Fruit fly (Drosophila melanogaster): ENCODE measurements around the gene rpk.
A peak's percentile ranks its signal among the peaks of the same experiment; 100 is the strongest.

Gene rpk

DNA sequence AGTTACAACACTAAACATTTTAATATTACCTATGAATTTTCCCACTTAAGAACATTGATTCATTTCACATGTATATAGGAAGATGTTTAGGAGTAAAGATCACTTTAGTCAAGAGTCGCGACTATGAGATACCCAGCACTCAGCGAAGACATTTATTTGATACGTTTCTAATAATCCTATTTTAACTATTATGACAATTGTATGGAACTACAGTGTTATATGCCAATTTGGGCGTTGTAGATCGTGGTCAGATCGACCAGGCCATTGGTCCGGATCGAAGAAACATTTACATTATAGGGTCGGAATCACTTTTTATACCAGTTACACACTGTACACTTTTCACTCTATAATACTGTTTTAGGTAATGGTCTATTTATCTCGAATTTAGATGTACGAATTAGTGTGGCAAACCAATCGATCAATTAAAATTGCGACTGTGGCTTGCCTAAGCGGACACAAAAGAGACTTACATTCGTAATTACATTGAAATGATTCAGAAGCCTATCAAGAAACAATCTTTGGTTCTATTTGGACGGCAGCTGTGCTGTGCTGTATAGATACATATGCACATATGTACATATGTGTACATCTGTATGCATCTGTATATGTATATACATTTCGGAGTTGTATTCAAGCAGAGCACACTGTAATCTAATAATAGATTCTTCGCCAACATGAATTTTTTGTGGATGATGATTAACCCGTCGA lies 5.1 kb upstream of the rpk start (continued):
- TF ChIP-seq Optix (GFP tag; IDR thresholded peaks at IDR 0.05) (no peak), cwo (GFP tag; optimal IDR thresholded peaks at IDR 0.05) (no peak), CG6791 (GFP tag; IDR thresholded peaks at IDR 0.05; ENCODE audit: partially characterized antibody) (0 out of 3 replicates have a peak, but pooled peaks have one; percentile 7)

dm6 chr3R:4641254-4641573 lies 4.6 kb upstream of the rpk start:
- TF ChIP-seq Dll (GFP tag; IDR thresholded peaks at IDR 0.05; ENCODE audit: partially characterized antibody) (0 out of 4 replicates have a peak, but pooled peaks have one; percentile 11), cg (GFP tag; optimal IDR thresholded peaks at IDR 0.05) (peak; percentile 50), crol (GFP tag; IDR thresholded peaks at IDR 0.05) (0 out of 2 replicates have a peak, but pooled peaks have one; percentile 6), CG18764 (GFP tag; optimal IDR thresholded peaks at IDR 0.05) (no peak), bigmax (GFP tag; optimal IDR thresholded peaks at IDR 0.05) (no peak), Pdp1 (GFP tag; optimal IDR thresholded peaks at IDR 0.05) (peak in 1 of 2 experiments; percentile 86), MESR4 (GFP tag; optimal IDR thresholded peaks at IDR 0.05) (peak; percentile 94), HLH4C (GFP tag; IDR thresholded peaks at IDR 0.05; ENCODE audit: partially characterized antibody) (0 out of 3 replicates have a peak, but pooled peaks have one; percentile 8), CG4617 (GFP tag; optimal IDR thresholded peaks at IDR 0.05; ENCODE audit: borderline replicate concordance) (peak; percentile 10)

dm6 chr3R:4641616-4642102 lies 4.1 kb upstream of the rpk start, which contains the start of the genes CG9775, MED31 and slx1:
TSS of gene CG9775 (minus strand) at chr3R:4641838.
TSS of gene MED31 (plus strand) at chr3R:4641963.
TSS of gene slx1 (plus strand) at chr3R:4641963.
- peak; percentile 85 for TF ChIP-seq Abd-B (GFP tag; optimal IDR thresholded peaks at IDR 0.05)
- TF ChIP-seq jigr1 (GFP tag; IDR thresholded peaks at IDR 0.05): peak; percentile 66; the same call in 1 of the 3 replicates
- no peak; the same call in none of the 2 replicates for TF ChIP-seq CG14014 (GFP tag; IDR thresholded peaks at IDR 0.05)
- TF ChIP-seq Optix (GFP tag; IDR thresholded peaks at IDR 0.05): no peak
- TF ChIP-seq CG10209 (GFP tag; optimal IDR thresholded peaks at IDR 0.05): peak; percentile 64
- peak; percentile 50 for TF ChIP-seq CG16815 (GFP tag; optimal IDR thresholded peaks at IDR 0.05)
- TF ChIP-seq croc (GFP tag; conservative IDR thresholded peaks at IDR 0.05): peak; percentile 57
- TF ChIP-seq CG16779 (GFP tag; IDR thresholded peaks at IDR 0.05): no peak
- no peak for TF ChIP-seq CG6854 (GFP tag; optimal IDR thresholded peaks at IDR 0.05)
- TF ChIP-seq CG1603 (tag; optimal IDR thresholded peaks at IDR 0.05): peak; percentile 53
- no peak for TF ChIP-seq CG32767 (GFP tag; IDR thresholded peaks at IDR 0.05)
- TF ChIP-seq CG13894 (tag; optimal IDR thresholded peaks at IDR 0.05): peak; percentile 47
- no peak for TF ChIP-seq Hr39 (optimal IDR thresholded peaks at IDR 0.05)
- no peak for TF ChIP-seq Dll (GFP tag; IDR thresholded peaks at IDR 0.05; ENCODE audit: partially characterized antibody)
- peak; percentile 36 for TF ChIP-seq psq (GFP tag; optimal IDR thresholded peaks at IDR 0.05)
- TF ChIP-seq ro (GFP tag; IDR thresholded peaks at IDR 0.05): no peak
- peak; percentile 75 for TF ChIP-seq dmrt99B (tag; optimal IDR thresholded peaks at IDR 0.05)
- TF ChIP-seq Kr (GFP tag; optimal IDR thresholded peaks at IDR 0.05): no peak
- peak; percentile 79 for TF ChIP-seq Oli (tag; optimal IDR thresholded peaks at IDR 0.05)
- TF ChIP-seq CG12104 (GFP tag; optimal IDR thresholded peaks at IDR 0.05): peak; percentile 58
- TF ChIP-seq CG8388 (GFP tag; optimal IDR thresholded peaks at IDR 0.05): peak; percentile 71
- peak; percentile 67 for TF ChIP-seq CG10147 (GFP tag; optimal IDR thresholded peaks at IDR 0.05)
- TF ChIP-seq CG12942 (GFP tag; optimal IDR thresholded peaks at IDR 0.05): peak; percentile 62
- TF ChIP-seq toy (GFP tag; IDR thresholded peaks at IDR 0.05): no peak
- peak; percentile 75; the same call in 2 of the 3 replicates for TF ChIP-seq CG11093 (GFP tag; IDR thresholded peaks at IDR 0.05)
- TF ChIP-seq tup (GFP tag; optimal IDR thresholded peaks at IDR 0.05): no peak
- TF ChIP-seq CG18476 (GFP tag; optimal IDR thresholded peaks at IDR 0.05): no peak
- TF ChIP-seq YL-1 (GFP tag; optimal IDR thresholded peaks at IDR 0.05): peak; percentile 74
- no peak for TF ChIP-seq Gsc (GFP tag; IDR thresholded peaks at IDR 0.05)
- TF ChIP-seq CG17361 (GFP tag; IDR thresholded peaks at IDR 0.05): peak; percentile 90
- no peak for TF ChIP-seq Sin3A (optimal IDR thresholded peaks at IDR 0.05)
- no peak for TF ChIP-seq kah (GFP tag; optimal IDR thresholded peaks at IDR 0.05)
- peak; percentile 89 for TF ChIP-seq CG17802 (tag; optimal IDR thresholded peaks at IDR 0.05)
- TF ChIP-seq pb (GFP tag; optimal IDR thresholded peaks at IDR 0.05): peak; percentile 25
- no peak for TF ChIP-seq Camta (GFP tag; optimal IDR thresholded peaks at IDR 0.05)
- TF ChIP-seq ttk (GFP tag; IDR thresholded peaks at IDR 0.05): no peak; the same call in 1 of the 2 replicates
